Fruit fly (Drosophila melanogaster): ENCODE results near the gene Osi10a.
A peak's percentile ranks its signal among the peaks of the same experiment; 100 is the strongest.

Gene Osi10a

DNA sequence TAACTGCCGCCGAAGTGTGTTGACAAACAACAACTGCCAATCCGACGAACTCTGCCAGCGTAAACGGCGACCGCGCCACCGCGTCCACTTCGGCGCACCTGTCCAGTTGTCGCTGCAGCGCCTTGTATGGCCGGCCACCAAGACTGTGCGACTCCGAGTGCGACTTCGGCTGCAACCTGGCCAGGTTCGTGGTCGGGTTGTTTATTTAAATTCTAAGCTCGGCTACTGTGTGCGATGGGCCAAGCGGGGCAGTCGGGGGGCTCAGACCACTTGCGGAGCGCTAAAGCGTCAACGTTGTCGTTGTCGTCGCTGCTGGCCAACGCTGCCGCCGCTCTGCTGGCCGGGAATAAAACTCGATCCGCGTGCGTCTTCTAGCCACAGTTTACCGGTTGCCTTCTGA, 3.9 kb upstream of the Osi10a start, which contains the start of gene Osi9:
Osi9 (plus strand) TSS at position 375 of the 400 bp plus-strand sequence.
- no peak for TF ChIP-seq rn (GFP tag; IDR thresholded peaks at IDR 0.05)
- no peak for TF ChIP-seq Snoo (tag; optimal IDR thresholded peaks at IDR 0.05)
- no peak for TF ChIP-seq CG8301 (tag; optimal IDR thresholded peaks at IDR 0.05)
- no peak for TF ChIP-seq CG8159 (tag; optimal IDR thresholded peaks at IDR 0.05)
- no peak for TF ChIP-seq Pif1A (GFP tag; optimal IDR thresholded peaks at IDR 0.05)
- TF ChIP-seq CG13204 (GFP tag; optimal IDR thresholded peaks at IDR 0.05), result peak; percentile 86
- no peak for TF ChIP-seq CG17806 (tag; optimal IDR thresholded peaks at IDR 0.05)
- TF ChIP-seq gl (tag; optimal IDR thresholded peaks at IDR 0.05), result no peak
- TF ChIP-seq EcR (GFP tag; optimal IDR thresholded peaks at IDR 0.05), result no peak
- peak; percentile 14; the same call in 1 of the 2 replicates for TF ChIP-seq Ets98B (GFP tag; IDR thresholded peaks at IDR 0.05)
- peak; percentile 71; the same call in 2 of the 3 replicates for TF ChIP-seq CG4496 (GFP tag; IDR thresholded peaks at IDR 0.05)
- TF ChIP-seq CG12605 (GFP tag; IDR thresholded peaks at IDR 0.05), result no peak
- no peak for TF ChIP-seq CG34367 (tag; optimal IDR thresholded peaks at IDR 0.05)

dm6 chr3R:6265890-6266289, 2.1 kb downstream of the Osi10a start, which contains the start of gene Osi10b:
Gene Osi10b, plus strand, starts transcription at chr3R:6266190.
- TF ChIP-seq fd96Ca (GFP tag; IDR thresholded peaks at IDR 0.05) (no peak), Snoo (tag; optimal IDR thresholded peaks at IDR 0.05) (no peak), D1 (tag; optimal IDR thresholded peaks at IDR 0.05) (no peak), CG15710 (tag; optimal IDR thresholded peaks at IDR 0.05) (no peak), EcR (GFP tag; optimal IDR thresholded peaks at IDR 0.05) (no peak), CG12605 (GFP tag; IDR thresholded peaks at IDR 0.05) (no peak), CG13204 (GFP tag; optimal IDR thresholded peaks at IDR 0.05) (no peak), Pif1A (GFP tag; optimal IDR thresholded peaks at IDR 0.05) (no peak), Pif1B (GFP tag; optimal IDR thresholded peaks at IDR 0.05) (no peak), CG17806 (tag; optimal IDR thresholded peaks at IDR 0.05) (no peak), CG34367 (tag; optimal IDR thresholded peaks at IDR 0.05) (no peak), CG10348 (GFP tag; IDR thresholded peaks at IDR 0.05) (no peak)

DNA sequence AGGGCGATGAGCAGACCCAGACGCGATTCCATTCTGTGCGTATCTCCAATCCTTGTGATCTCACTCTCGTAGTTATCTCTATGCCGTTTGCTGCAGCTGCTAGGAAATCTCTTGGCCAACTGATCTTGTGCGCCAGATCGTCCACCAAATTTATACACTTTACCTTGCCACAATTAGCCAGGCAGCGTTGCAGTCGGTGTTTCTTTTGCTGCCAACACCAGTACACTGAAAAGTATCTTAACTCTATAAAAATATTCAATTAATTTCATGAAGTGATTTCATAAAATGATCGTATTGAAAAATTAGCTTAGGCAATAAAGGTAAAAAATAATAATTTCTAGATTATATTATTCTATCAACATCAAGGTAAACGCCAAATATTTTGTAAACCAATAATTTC, 4.9 kb downstream of the Osi10a start, which contains the start of gene Osi11:
Osi11 (minus strand) TSS at position 101 of the 400 bp plus-strand sequence.
- TF ChIP-seq CG9948 (tag; optimal IDR thresholded peaks at IDR 0.05), result no peak
- TF ChIP-seq D1 (tag; optimal IDR thresholded peaks at IDR 0.05), result no peak
- TF ChIP-seq CG12605 (GFP tag; IDR thresholded peaks at IDR 0.05), result no peak
- TF ChIP-seq fd96Ca (GFP tag; IDR thresholded peaks at IDR 0.05), result no peak
- no peak for TF ChIP-seq rn (GFP tag; IDR thresholded peaks at IDR 0.05)
- no peak for TF ChIP-seq gl (tag; optimal IDR thresholded peaks at IDR 0.05)
- TF ChIP-seq EcR (GFP tag; optimal IDR thresholded peaks at IDR 0.05), result no peak
- TF ChIP-seq CG15710 (tag; optimal IDR thresholded peaks at IDR 0.05), result no peak
- TF ChIP-seq CG32121 (GFP tag; IDR thresholded peaks at IDR 0.05), result no peak
- TF ChIP-seq Ets98B (GFP tag; IDR thresholded peaks at IDR 0.05), result no peak
- no peak for TF ChIP-seq Pif1B (GFP tag; optimal IDR thresholded peaks at IDR 0.05)
- TF ChIP-seq Snoo (tag; optimal IDR thresholded peaks at IDR 0.05), result no peak
- TF ChIP-seq CG10348 (GFP tag; IDR thresholded peaks at IDR 0.05), result no peak
- TF ChIP-seq CG8301 (tag; optimal IDR thresholded peaks at IDR 0.05), result no peak

DNA sequence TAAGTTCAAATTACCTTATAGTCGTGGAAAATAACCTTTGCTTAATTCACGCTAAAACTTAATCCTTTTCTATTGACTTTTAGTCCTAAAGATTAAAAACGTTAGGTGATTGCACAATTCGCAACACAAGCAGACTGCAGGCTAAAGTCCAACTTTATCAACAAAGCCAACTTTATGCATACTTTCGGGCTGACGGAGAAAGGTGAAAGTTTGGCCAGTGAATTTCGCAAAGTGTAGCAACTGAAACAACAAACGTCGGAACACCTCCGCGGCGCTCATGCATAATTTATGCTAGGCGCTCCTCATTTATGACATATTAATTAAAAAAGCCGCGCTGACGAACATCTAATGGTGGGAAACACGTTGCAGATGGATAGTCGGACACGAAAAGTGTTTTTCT, 6.2 kb downstream of the Osi10a start:
- TF ChIP-seq CG15710 (tag; optimal IDR thresholded peaks at IDR 0.05), result no peak
- peak; percentile 12 for TF ChIP-seq CG8301 (tag; optimal IDR thresholded peaks at IDR 0.05)
- peak; percentile 42 for TF ChIP-seq CG14655 (GFP tag; optimal IDR thresholded peaks at IDR 0.05)
- TF ChIP-seq CG4496 (GFP tag; IDR thresholded peaks at IDR 0.05), result 0 out of 3 replicates have a peak, but pooled peaks have one; percentile 40
- no peak for TF ChIP-seq CG10348 (GFP tag; IDR thresholded peaks at IDR 0.05)

dm6 chr3R:6278231-6278630, 14.5 kb downstream of the Osi10a start, which contains the start of gene Osi12:
Gene Osi12, plus strand, starts transcription at chr3R:6278531.
- TF ChIP-seq CG10348 (GFP tag; IDR thresholded peaks at IDR 0.05) (no peak), EcR (GFP tag; optimal IDR thresholded peaks at IDR 0.05) (no peak), CG32121 (GFP tag; IDR thresholded peaks at IDR 0.05) (no peak), rn (GFP tag; IDR thresholded peaks at IDR 0.05) (no peak)

DNA sequence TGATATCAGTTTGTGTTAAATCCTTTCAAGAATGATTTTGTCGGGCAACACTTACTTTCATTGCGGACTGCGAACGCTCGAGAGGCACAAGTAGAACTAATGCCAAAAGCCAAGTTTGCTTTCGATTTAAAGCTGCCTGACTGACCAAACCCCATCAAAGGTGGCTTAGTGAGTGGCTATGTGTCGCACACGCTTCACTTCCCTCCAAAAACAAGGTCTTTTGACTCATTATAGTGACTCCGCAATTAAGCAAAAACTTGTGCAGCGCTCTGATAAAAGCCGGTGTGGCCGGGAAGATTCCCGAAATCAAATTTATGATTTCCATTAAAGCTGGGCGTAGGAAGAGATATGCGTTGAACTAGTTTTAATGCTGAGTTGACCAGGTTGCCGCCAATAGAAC, 21.3 kb downstream of the Osi10a start, which contains the start of gene CG15597:
CG15597 (minus strand) TSS at position 101 of the 400 bp plus-strand sequence.
- TF ChIP-seq EcR (GFP tag; optimal IDR thresholded peaks at IDR 0.05), result no peak
- no peak for TF ChIP-seq CG8301 (tag; optimal IDR thresholded peaks at IDR 0.05)
- no peak for TF ChIP-seq CG13204 (GFP tag; optimal IDR thresholded peaks at IDR 0.05)
- TF ChIP-seq fd96Ca (GFP tag; IDR thresholded peaks at IDR 0.05), result no peak
- TF ChIP-seq Snoo (tag; optimal IDR thresholded peaks at IDR 0.05), result no peak
- TF ChIP-seq Pif1A (GFP tag; optimal IDR thresholded peaks at IDR 0.05), result no peak
- no peak for TF ChIP-seq Ets98B (GFP tag; IDR thresholded peaks at IDR 0.05)
- no peak for TF ChIP-seq CG32121 (GFP tag; IDR thresholded peaks at IDR 0.05)
- TF ChIP-seq CG34367 (tag; optimal IDR thresholded peaks at IDR 0.05), result no peak
- no peak for TF ChIP-seq CG9948 (tag; optimal IDR thresholded peaks at IDR 0.05)
- TF ChIP-seq gl (tag; optimal IDR thresholded peaks at IDR 0.05), result no peak
- TF ChIP-seq D1 (tag; optimal IDR thresholded peaks at IDR 0.05), result no peak
- TF ChIP-seq CG15710 (tag; optimal IDR thresholded peaks at IDR 0.05), result no peak
- TF ChIP-seq CG8159 (tag; optimal IDR thresholded peaks at IDR 0.05), result no peak

DNA sequence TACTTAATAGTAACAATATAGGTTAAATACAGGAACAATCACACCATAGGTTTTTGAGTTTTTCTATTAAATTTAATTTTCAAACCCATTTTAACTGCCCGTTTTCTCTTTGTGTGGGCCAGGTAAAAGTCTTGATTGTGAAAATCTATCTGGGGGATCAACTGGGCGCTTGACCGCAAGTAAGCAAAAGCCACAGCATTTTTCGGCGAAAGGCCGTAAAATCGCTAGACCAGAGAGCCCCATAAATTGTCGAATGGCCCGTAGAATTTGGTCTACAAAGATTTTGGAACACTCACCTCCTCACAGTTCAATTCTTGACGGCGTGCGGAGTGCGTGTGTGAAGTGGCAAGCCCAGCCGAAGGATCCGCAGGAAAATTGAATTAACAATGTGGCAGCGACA, 23.7 kb downstream of the Osi10a start, which contains the start of gene CG15594:
CG15594 (plus strand) TSS at position 301 of the 400 bp plus-strand sequence.
- no peak for TF ChIP-seq Pif1B (GFP tag; optimal IDR thresholded peaks at IDR 0.05)
- TF ChIP-seq CG8159 (tag; optimal IDR thresholded peaks at IDR 0.05), result no peak
- TF ChIP-seq gl (tag; optimal IDR thresholded peaks at IDR 0.05), result no peak
- TF ChIP-seq CG14655 (GFP tag; optimal IDR thresholded peaks at IDR 0.05), result no peak
- no peak for TF ChIP-seq Ets98B (GFP tag; IDR thresholded peaks at IDR 0.05)

Data from whole organism, pupa.